Fruit fly (Drosophila melanogaster) whole organism, prepupa: Measurements from ENCODE around the gene CG10154.

Experiments used
- Blimp-1 ChIP-seq: fragments of 200-800 bp; sonication (Bioruptor generic); optimal IDR thresholded peaks from 3 replicates; lab custom pipeline; 2017; ENCODE audit warnings: missing biosample characterization, missing genetic modification characterization, mild to moderate bottlenecking, moderate library complexity, missing genetic modification reagents
- CG10631 ChIP-seq: fragments of 200-800 bp; sonication (Bioruptor generic); optimal IDR thresholded peaks from 2 replicates; lab custom pipeline; 2016; ENCODE audit warnings: missing biosample characterization, missing genetic modification characterization
- CG10669 ChIP-seq: fragments of 200-800 bp; sonication (Bioruptor generic); optimal IDR thresholded peaks from 3 replicates; lab custom pipeline; 2018; ENCODE audit warnings: missing biosample characterization, mild to moderate bottlenecking, missing genetic modification characterization, moderate library complexity
- CG11294 ChIP-seq: fragments of 200-800 bp; sonication (Bioruptor generic); IDR thresholded peaks from 2 replicates; pipeline ENCODE4 v1.3.6; 2022; ENCODE audit warnings: missing biosample characterization, missing genetic modification characterization
- CG11762 ChIP-seq: fragments of 200-800 bp; sonication (Bioruptor generic); optimal IDR thresholded peaks from 3 replicates; lab custom pipeline; 2016; ENCODE audit warnings: missing biosample characterization, missing genetic modification characterization; ENCODE audit not compliant: insufficient read depth
- CG15336 ChIP-seq: fragments of 200-800 bp; sonication (Bioruptor generic); IDR thresholded peaks from 2 replicates; pipeline ENCODE4 v1.3.6; 2022; ENCODE audit warnings: missing biosample characterization, missing genetic modification characterization
- CG1621 ChIP-seq: fragments of 200-800 bp; sonication (Bioruptor generic); optimal IDR thresholded peaks from 3 replicates; lab custom pipeline; 2018; ENCODE audit warnings: missing biosample characterization, mild to moderate bottlenecking, missing genetic modification characterization
- CG16779 ChIP-seq: fragments of 200-800 bp; sonication (Bioruptor generic); optimal IDR thresholded peaks from 3 replicates; lab custom pipeline; 2017; ENCODE audit warnings: missing biosample characterization, mild to moderate bottlenecking, missing genetic modification characterization
- CG3032 ChIP-seq: fragments of 200-800 bp; optimal IDR thresholded peaks from 2 replicates; lab custom pipeline; 2019; ENCODE audit warnings: missing biosample characterization, mild to moderate bottlenecking, missing genetic modification characterization, moderate library complexity
- CG31627 ChIP-seq: fragments of 200-800 bp; sonication (Bioruptor generic); optimal IDR thresholded peaks from 3 replicates; lab custom pipeline; 2016; ENCODE audit warnings: missing biosample characterization, missing genetic modification characterization
- CG3919 ChIP-seq: fragments of 200-800 bp; sonication (Bioruptor generic); optimal IDR thresholded peaks from 3 replicates; lab custom pipeline; 2016; ENCODE audit warnings: missing biosample characterization, missing genetic modification characterization
- CG4318 ChIP-seq: fragments of 200-800 bp; sonication (Bioruptor generic); optimal IDR thresholded peaks from 3 replicates; lab custom pipeline; 2017; ENCODE audit warnings: missing biosample characterization, mild to moderate bottlenecking, missing genetic modification characterization
- CG6163 ChIP-seq: fragments of 200-800 bp; sonication (Bioruptor generic); IDR thresholded peaks from 3 replicates; pipeline ENCODE4 v1.3.6; 2022; ENCODE audit warnings: missing biosample characterization, missing genetic modification characterization
- CG6276 ChIP-seq: fragments of 200-800 bp; sonication (Bioruptor generic); optimal IDR thresholded peaks from 2 replicates; lab custom pipeline; 2017; ENCODE audit warnings: missing biosample characterization, mild to moderate bottlenecking, missing genetic modification characterization
- CG6792 ChIP-seq: fragments of 200-800 bp; sonication (Bioruptor generic); optimal IDR thresholded peaks from 3 replicates; lab custom pipeline; 2016; ENCODE audit warnings: missing biosample characterization, missing genetic modification characterization
- CG6854 ChIP-seq: fragments of 200-800 bp; sonication (Bioruptor generic); optimal IDR thresholded peaks from 2 replicates; lab custom pipeline; 2017; ENCODE audit warnings: missing biosample characterization, mild to moderate bottlenecking, missing genetic modification characterization
- CG7368 ChIP-seq: fragments of 200-800 bp; sonication (Bioruptor generic); optimal IDR thresholded peaks from 3 replicates; lab custom pipeline; 2016; ENCODE audit warnings: missing biosample characterization, missing genetic modification characterization
- CG8632 ChIP-seq: fragments of 200-800 bp; sonication (Bioruptor generic); optimal IDR thresholded peaks from 3 replicates; lab custom pipeline; 2016; ENCODE audit warnings: missing biosample characterization, missing genetic modification characterization
- CG9139 ChIP-seq: fragments of 200-800 bp; sonication (Bioruptor generic); optimal IDR thresholded peaks from 3 replicates; lab custom pipeline; 2017; ENCODE audit warnings: missing biosample characterization, mild to moderate bottlenecking, missing genetic modification characterization
- Eip75B ChIP-seq: fragments of 200-800 bp; sonication (Bioruptor generic); optimal IDR thresholded peaks from 3 replicates; lab custom pipeline; 2016; ENCODE audit warnings: missing biosample characterization, missing genetic modification characterization
- Eip78C ChIP-seq: fragments of 200-800 bp; sonication (Bioruptor generic); peaks from one replicate; lab custom pipeline; 2016; ENCODE audit warnings: missing biosample characterization, missing genetic modification characterization
- Eip93F ChIP-seq: fragments of 200-800 bp; sonication (Bioruptor generic); optimal IDR thresholded peaks from 2 replicates; lab custom pipeline; 2016; ENCODE audit warnings: missing biosample characterization, mild to moderate bottlenecking, missing genetic modification characterization
- Ets96B ChIP-seq: fragments of 200-800 bp; optimal IDR thresholded peaks from 2 replicates; lab custom pipeline; 2019; ENCODE audit warnings: missing biosample characterization, mild to moderate bottlenecking, missing genetic modification characterization, moderate library complexity
- Hr38 ChIP-seq: sonication (Bioruptor generic); optimal IDR thresholded peaks from 2 replicates; lab custom pipeline; 2016; ENCODE audit warnings: missing biosample characterization, missing genetic modification characterization
- Hr4 ChIP-seq: fragments of 200-800 bp; sonication (Bioruptor generic); optimal IDR thresholded peaks from 3 replicates; lab custom pipeline; 2016; ENCODE audit warnings: missing biosample characterization, missing genetic modification characterization
- Met ChIP-seq: fragments of 200-800 bp; sonication (Bioruptor generic); optimal IDR thresholded peaks from 3 replicates; lab custom pipeline; 2016; ENCODE audit warnings: missing biosample characterization, missing genetic modification characterization
- OdsH ChIP-seq: fragments of 200-800 bp; sonication (Bioruptor generic); optimal IDR thresholded peaks from 3 replicates; lab custom pipeline; 2016; ENCODE audit warnings: missing biosample characterization, missing genetic modification characterization
- Sox102F ChIP-seq: fragments of 200-800 bp; sonication (Bioruptor generic); optimal IDR thresholded peaks from 2 replicates; lab custom pipeline; 2016; ENCODE audit warnings: missing biosample characterization, mild to moderate bottlenecking, missing genetic modification characterization
- Sox15 ChIP-seq: fragments of 200-800 bp; sonication (Bioruptor generic); optimal IDR thresholded peaks from 3 replicates; lab custom pipeline; 2016; ENCODE audit warnings: missing biosample characterization, missing genetic modification characterization
- cyc ChIP-seq: fragments of 200-800 bp; sonication (Bioruptor generic); optimal IDR thresholded peaks from 3 replicates; lab custom pipeline; 2016; ENCODE audit warnings: missing biosample characterization, missing genetic modification characterization
- dsx ChIP-seq: fragments of 200-800 bp; optimal IDR thresholded peaks from 3 replicates; lab custom pipeline; 2019; ENCODE audit warnings: missing biosample characterization, mild to moderate bottlenecking, missing genetic modification characterization, moderate library complexity; ENCODE audit not compliant: poor library complexity, severe bottlenecking
- esn ChIP-seq: fragments of 200-800 bp; sonication (Bioruptor generic); optimal IDR thresholded peaks from 2 replicates; lab custom pipeline; 2016; ENCODE audit warnings: missing biosample characterization, mild to moderate bottlenecking, missing genetic modification characterization, moderate library complexity
- fd59A ChIP-seq: fragments of 200-800 bp; sonication (Bioruptor generic); optimal IDR thresholded peaks from 2 replicates; lab custom pipeline; 2017; ENCODE audit warnings: missing biosample characterization, mild to moderate bottlenecking, missing genetic modification characterization, missing genetic modification reagents
- fkh ChIP-seq: fragments of 200-800 bp; sonication (Bioruptor generic); optimal IDR thresholded peaks from 3 replicates; lab custom pipeline; 2017; ENCODE audit warnings: missing biosample characterization, mild to moderate bottlenecking, missing genetic modification characterization, moderate library complexity
- lz ChIP-seq: fragments of 200-800 bp; sonication (Bioruptor generic); optimal IDR thresholded peaks from 3 replicates; lab custom pipeline; 2016; ENCODE audit warnings: missing biosample characterization, missing genetic modification characterization
- pdm3 ChIP-seq: fragments of 200-800 bp; sonication (Bioruptor generic); optimal IDR thresholded peaks from 3 replicates; lab custom pipeline; 2016; ENCODE audit warnings: missing biosample characterization, missing genetic modification characterization
- salr ChIP-seq, 2 experiments: fragments of 200-800 bp; sonication (Bioruptor generic); optimal IDR thresholded peaks; 3 replicates each; lab custom pipeline; 2016 to 2018; ENCODE audit warnings: missing biosample characterization in 2 of 2, missing genetic modification characterization in 2 of 2, mild to moderate bottlenecking in 1 of 2
- ss ChIP-seq, 2 experiments: fragments of 200-800 bp; sonication (Bioruptor generic); optimal IDR thresholded peaks; 2 replicates in 1 of 2; 3 replicates in 1 of 2; lab custom pipeline; 2017 to 2018; ENCODE audit warnings: mild to moderate bottlenecking in 2 of 2, missing biosample characterization in 2 of 2, missing genetic modification characterization in 2 of 2, moderate library complexity in 1 of 2
- svp ChIP-seq: fragments of 200-800 bp; sonication (Bioruptor generic); peaks from one replicate; lab custom pipeline; 2016; ENCODE audit warnings: missing biosample characterization, missing genetic modification characterization
- topi ChIP-seq: fragments of 200-800 bp; sonication (Bioruptor generic); optimal IDR thresholded peaks from 3 replicates; lab custom pipeline; 2016; ENCODE audit warnings: missing biosample characterization, missing genetic modification characterization
- vri ChIP-seq: fragments of 200-800 bp; sonication (Bioruptor generic); optimal IDR thresholded peaks from 3 replicates; lab custom pipeline; 2016; ENCODE audit warnings: missing biosample characterization, mild to moderate bottlenecking, missing genetic modification characterization

CG10154 gene

dm6 chr3L:13406873-13407272 is 30.1 kb downstream of the CG10154 start (continued):
- TF ChIP-seq CG6792 (GFP tag; lab: Kevin White, UChicago) (peak; percentile 52), Blimp-1 (no peak), CG7368 (GFP tag; lab: Kevin White, UChicago) (no peak), Hr4 (GFP tag; lab: Kevin White, UChicago) (peak; percentile 34), esn (GFP tag; lab: Kevin White, UChicago) (peak; percentile 73), OdsH (GFP tag; lab: Kevin White, UChicago) (peak; percentile 51), CG15336 (GFP tag; lab: Robert Waterston, UW) (no peak), CG11294 (no peak), Sox102F (GFP tag; lab: Kevin White, UChicago) (peak; percentile 21), CG11762 (GFP tag; lab: Kevin White, UChicago) (peak; percentile 25), CG10669 (peak; percentile 57), dsx (GFP tag; lab: Kevin White, UChicago) (peak; percentile 22), Sox15 (GFP tag; lab: Kevin White, UChicago) (peak; percentile 42), Eip93F (GFP tag; lab: Kevin White, UChicago) (no peak), lz (peak; percentile 14), fd59A (GFP tag; lab: Kevin White, UChicago) (peak; percentile 41)

- TF ChIP-seq CG6276 (GFP tag; lab: Kevin White, UChicago) = no peak
- no peak for TF ChIP-seq CG3032
- no peak for TF ChIP-seq CG11294
- TF ChIP-seq Hr38 (GFP tag; lab: Kevin White, UChicago) = no peak
- TF ChIP-seq topi (GFP tag; lab: Kevin White, UChicago) = peak; percentile 20
- TF ChIP-seq CG9139 (GFP tag; lab: Kevin White, UChicago) = no peak
- no peak for TF ChIP-seq CG7368 (GFP tag; lab: Kevin White, UChicago)
- TF ChIP-seq svp (GFP tag; lab: Kevin White, UChicago) = peak; percentile 21
- no peak for TF ChIP-seq CG31627 (GFP tag; lab: Kevin White, UChicago)
- TF ChIP-seq esn (GFP tag; lab: Kevin White, UChicago) = peak; percentile 39
- no peak for TF ChIP-seq CG8632 (GFP tag; lab: Kevin White, UChicago)
- no peak for TF ChIP-seq CG16779 (tag; lab: Kevin White, UChicago)
- TF ChIP-seq CG10631 (GFP tag; lab: Kevin White, UChicago) = peak; percentile 5
- TF ChIP-seq dsx (GFP tag; lab: Kevin White, UChicago) = no peak
- no peak for TF ChIP-seq vri (GFP tag; lab: Kevin White, UChicago)
- TF ChIP-seq pdm3 = no peak
- TF ChIP-seq Blimp-1 = no peak
- TF ChIP-seq Met (GFP tag; lab: Kevin White, UChicago) = peak; percentile 8
- no peak for TF ChIP-seq cyc (GFP tag; lab: Kevin White, UChicago)
- no peak for TF ChIP-seq CG1621 (tag; lab: Kevin White, UChicago)
- no peak for TF ChIP-seq salr (GFP tag; optimal IDR thresholded peaks at IDR 0.05; lab: Kevin White, UChicago)
- TF ChIP-seq CG3919 (GFP tag; lab: Kevin White, UChicago) = peak; percentile 8
- peak; percentile 68 for TF ChIP-seq Eip78C (GFP tag; lab: Kevin White, UChicago)
Measured at dm6 chr3L:13403141-13403867, 33.6 kb downstream of the CG10154 start.

dm6 chr3L:13400872-13401418 is 36.0 kb downstream of the CG10154 start, which contains the start of gene sens:
Gene sens, minus strand, starts transcription at chr3L:13401125.
- TF ChIP-seq esn (GFP tag; lab: Kevin White, UChicago) (peak; percentile 35), fkh (peak; percentile 16), Hr4 (GFP tag; lab: Kevin White, UChicago) (no peak), Eip78C (GFP tag; lab: Kevin White, UChicago) (peak; percentile 13), CG6854 (GFP tag; lab: Kevin White, UChicago) (peak; percentile 23), CG9139 (GFP tag; lab: Kevin White, UChicago) (peak; percentile 6), Sox102F (GFP tag; lab: Kevin White, UChicago) (peak; percentile 6), dsx (GFP tag; lab: Kevin White, UChicago) (no peak), salr (GFP tag; optimal IDR thresholded peaks at IDR 0.05; lab: Kevin White, UChicago) (no peak), Eip75B (GFP tag; lab: Kevin White, UChicago) (no peak), CG4318 (GFP tag; lab: Kevin White, UChicago) (no peak), topi (GFP tag; lab: Kevin White, UChicago) (peak; percentile 8), ss (GFP tag; optimal IDR thresholded peaks at IDR 0.05; lab: Kevin White, UChicago) (peak; percentile 33 to 39), CG6163 (0 out of 3 replicates have a peak, but pooled peaks have one; percentile 40), Ets96B (tag; lab: Kevin White, UChicago) (no peak)
